Fruit fly (Drosophila melanogaster) whole organism, embryonic: ENCODE results near the gene CG5910.

Experiments used
- Adf1 ChIP-seq: fragments of 200-800 bp; sonication (Bioruptor generic); IDR thresholded peaks from 2 replicates; pipeline ENCODE4 v1.3.6; 2022; ENCODE audit warnings: missing biosample characterization, missing genetic modification characterization
- C15 ChIP-seq: fragments of 200-800 bp; sonication (Bioruptor generic); IDR thresholded peaks from 3 replicates; pipeline ENCODE4 v1.3.6; 2022; ENCODE audit warnings: missing biosample characterization, missing genetic modification characterization
- CG10462 ChIP-seq: fragments of 200-800 bp; sonication (Bioruptor generic); optimal IDR thresholded peaks from 2 replicates; lab custom pipeline; 2016; ENCODE audit warnings: missing biosample characterization, missing genetic modification characterization
- CG11398 ChIP-seq: fragments of 200-800 bp; sonication (Bioruptor generic); optimal IDR thresholded peaks from 2 replicates; lab custom pipeline; 2016; ENCODE audit warnings: missing biosample characterization, missing genetic modification characterization
- CG11723 ChIP-seq: fragments of 200-800 bp; sonication (Bioruptor generic); optimal IDR thresholded peaks from 2 replicates; lab custom pipeline; 2017; ENCODE audit warnings: missing biosample characterization, mild to moderate bottlenecking, missing genetic modification characterization
- CG12299 ChIP-seq: fragments of 200-800 bp; sonication (Bioruptor generic); optimal IDR thresholded peaks from 2 replicates; lab custom pipeline; 2018; ENCODE audit warnings: missing biosample characterization, mild to moderate bottlenecking, missing genetic modification characterization
- CG12391 ChIP-seq: fragments of 200-800 bp; sonication (Bioruptor generic); optimal IDR thresholded peaks from 3 replicates; lab custom pipeline; 2018; ENCODE audit warnings: missing biosample characterization, mild to moderate bottlenecking, missing genetic modification characterization, moderate library complexity
- CG13424 ChIP-seq: fragments of 200-800 bp; sonication (Bioruptor generic); optimal IDR thresholded peaks from 2 replicates; lab custom pipeline; 2019; ENCODE audit warnings: missing biosample characterization, mild to moderate bottlenecking, missing genetic modification characterization, moderate library complexity
- CG15479 ChIP-seq: fragments of 200-800 bp; sonication (Bioruptor generic); optimal IDR thresholded peaks from 3 replicates; lab custom pipeline; 2019; ENCODE audit warnings: missing biosample characterization, mild to moderate bottlenecking, missing genetic modification characterization, moderate library complexity
- CG1603 ChIP-seq: fragments of 200-800 bp; sonication (Bioruptor generic); optimal IDR thresholded peaks from 2 replicates; lab custom pipeline; 2019; ENCODE audit warnings: missing biosample characterization, mild to moderate bottlenecking, missing genetic modification characterization, moderate library complexity
- CG16815 ChIP-seq: fragments of 200-800 bp; sonication (Bioruptor generic); optimal IDR thresholded peaks from 3 replicates; lab custom pipeline; 2017; ENCODE audit warnings: missing biosample characterization, mild to moderate bottlenecking, missing genetic modification characterization
- CG2116 ChIP-seq: fragments of 200-800 bp; sonication (Bioruptor generic); optimal IDR thresholded peaks from 3 replicates; lab custom pipeline; 2018; ENCODE audit warnings: missing biosample characterization, mild to moderate bottlenecking, missing genetic modification characterization
- CG31365 ChIP-seq: fragments of 200-800 bp; sonication (Bioruptor generic); optimal IDR thresholded peaks from 2 replicates; lab custom pipeline; 2018; ENCODE audit warnings: missing biosample characterization, mild to moderate bottlenecking, missing genetic modification characterization
- CG31388 ChIP-seq: fragments of 200-800 bp; sonication (Bioruptor generic); optimal IDR thresholded peaks from 2 replicates; lab custom pipeline; 2016; ENCODE audit warnings: missing biosample characterization, missing genetic modification characterization
- CG33213 ChIP-seq: fragments of 200-800 bp; sonication (Bioruptor generic); optimal IDR thresholded peaks from 3 replicates; lab custom pipeline; 2016; ENCODE audit warnings: missing biosample characterization, missing genetic modification characterization
- CG4707 ChIP-seq: fragments of 200-800 bp; sonication (Bioruptor generic); optimal IDR thresholded peaks from 2 replicates; lab custom pipeline; 2018; ENCODE audit warnings: missing biosample characterization, mild to moderate bottlenecking, missing genetic modification characterization, moderate library complexity
- CG7928 ChIP-seq: fragments of 200-800 bp; sonication (Bioruptor generic); optimal IDR thresholded peaks from 2 replicates; lab custom pipeline; 2017; ENCODE audit warnings: missing biosample characterization, mild to moderate bottlenecking, missing genetic modification characterization
- CG8290 ChIP-seq, 3 experiments: fragments of 200-800 bp; sonication (Bioruptor generic); optimal IDR thresholded peaks; 2 replicates each; lab custom pipeline; 2016 to 2019; ENCODE audit warnings: missing biosample characterization in 3 of 3, missing genetic modification characterization in 3 of 3, mild to moderate bottlenecking in 2 of 3, moderate library complexity in 1 of 3
- CG9437 ChIP-seq: fragments of 200-800 bp; sonication (Bioruptor generic); optimal IDR thresholded peaks from 2 replicates; lab custom pipeline; 2018; ENCODE audit warnings: missing biosample characterization, mild to moderate bottlenecking, missing genetic modification characterization
- CrebB ChIP-seq: fragments of 200-800 bp; sonication (Bioruptor generic); optimal IDR thresholded peaks from 3 replicates; lab custom pipeline; 2018; ENCODE audit warnings: missing biosample characterization, mild to moderate bottlenecking, missing genetic modification characterization
- Eip74EF ChIP-seq, 2 experiments: fragments of 200-800 bp in 1 of 2; fragments of >200 bp in 1 of 2; sonication (Bioruptor generic) in 1 of 2; optimal IDR thresholded peaks; 2 replicates each; lab custom pipeline; 2017 to 2019; ENCODE audit warnings: missing biosample characterization in 2 of 2, missing genetic modification characterization in 2 of 2, mild to moderate bottlenecking in 1 of 2, moderate library complexity in 1 of 2
- Ets65A ChIP-seq: fragments of 200-800 bp; sonication (Bioruptor generic); peaks from one replicate; lab custom pipeline; 2016; ENCODE audit warnings: missing biosample characterization, missing genetic modification characterization
- H2.0 ChIP-seq: fragments of 200-800 bp; sonication (Bioruptor generic); IDR thresholded peaks from 2 replicates; pipeline ENCODE4 v1.3.6; 2022; ENCODE audit warnings: missing biosample characterization, missing genetic modification characterization
- HLH4C ChIP-seq: fragments of 200-800 bp; sonication (Bioruptor generic); IDR thresholded peaks from 3 replicates; pipeline ENCODE4 v1.3.6; 2022; ENCODE audit warnings: missing biosample characterization, missing genetic modification characterization; ENCODE audit not compliant: partially characterized antibody
- Hey ChIP-seq: fragments of 200-800 bp; sonication (Bioruptor generic); optimal IDR thresholded peaks from 3 replicates; lab custom pipeline; 2018; ENCODE audit warnings: missing biosample characterization, mild to moderate bottlenecking, missing genetic modification characterization
- HmgZ ChIP-seq: fragments of 200-800 bp; sonication (Bioruptor generic); optimal IDR thresholded peaks from 2 replicates; lab custom pipeline; 2018; ENCODE audit warnings: missing biosample characterization, mild to moderate bottlenecking, missing genetic modification characterization
- Oaz ChIP-seq: fragments of 200-800 bp; sonication (Bioruptor generic); IDR thresholded peaks from 2 replicates; pipeline ENCODE4 v1.3.6; 2022; ENCODE audit warnings: missing biosample characterization, missing genetic modification characterization
- Oli ChIP-seq: fragments of 200-800 bp; sonication (Bioruptor generic); optimal IDR thresholded peaks from 2 replicates; lab custom pipeline; 2018; ENCODE audit warnings: missing biosample characterization, mild to moderate bottlenecking, missing genetic modification characterization, moderate library complexity
- Sin3A ChIP-seq: fragments of >200 bp; optimal IDR thresholded peaks from 2 replicates; lab custom pipeline; 2018
- Vsx1 ChIP-seq: fragments of 200-800 bp; sonication (Bioruptor generic); optimal IDR thresholded peaks from 2 replicates; lab custom pipeline; 2017; ENCODE audit warnings: missing biosample characterization, mild to moderate bottlenecking, missing genetic modification characterization, missing genetic modification reagents
- YL-1 ChIP-seq: fragments of 200-800 bp; sonication (Bioruptor generic); optimal IDR thresholded peaks from 3 replicates; lab custom pipeline; 2017; ENCODE audit warnings: missing biosample characterization, mild to moderate bottlenecking, missing genetic modification characterization
- abd-A ChIP-seq: fragments of 200-800 bp; sonication (Bioruptor generic); optimal IDR thresholded peaks from 3 replicates; lab custom pipeline; 2019; ENCODE audit warnings: missing biosample characterization, mild to moderate bottlenecking, missing genetic modification characterization, moderate library complexity
- bcd ChIP-seq: fragments of 200-800 bp; sonication (Bioruptor generic); optimal IDR thresholded peaks from 2 replicates; lab custom pipeline; 2017; ENCODE audit warnings: missing biosample characterization, mild to moderate bottlenecking, missing genetic modification characterization
- dati ChIP-seq: fragments of 200-800 bp; sonication (Bioruptor generic); IDR thresholded peaks from 2 replicates; pipeline ENCODE4 v1.3.6; 2022; ENCODE audit warnings: missing biosample characterization, missing genetic modification characterization
- dimm ChIP-seq: fragments of 200-800 bp; sonication (Bioruptor generic); IDR thresholded peaks from 2 replicates; pipeline ENCODE4 v1.3.6; 2022; ENCODE audit warnings: missing biosample characterization, missing genetic modification characterization
- fd64A ChIP-seq: fragments of 200-800 bp; sonication (Bioruptor generic); optimal IDR thresholded peaks from 3 replicates; lab custom pipeline; 2018; ENCODE audit warnings: missing biosample characterization, mild to moderate bottlenecking, missing genetic modification characterization
- gsb-n ChIP-seq: fragments of 200-800 bp; sonication (Bioruptor generic); optimal IDR thresholded peaks from 3 replicates; lab custom pipeline; 2018; ENCODE audit warnings: missing biosample characterization, mild to moderate bottlenecking, missing genetic modification characterization
- jigr1 ChIP-seq: fragments of 200-800 bp; sonication (Bioruptor generic); IDR thresholded peaks from 3 replicates; pipeline ENCODE4 v1.3.6; 2022; ENCODE audit warnings: missing biosample characterization, missing genetic modification characterization
- jumu ChIP-seq: fragments of 200-800 bp; sonication (Bioruptor generic); optimal IDR thresholded peaks from 3 replicates; lab custom pipeline; 2016; ENCODE audit warnings: missing biosample characterization, missing genetic modification characterization
- mld ChIP-seq: fragments of 200-800 bp; sonication (Bioruptor generic); IDR thresholded peaks from 3 replicates; pipeline ENCODE4 v1.3.6; 2022; ENCODE audit warnings: missing biosample characterization, missing genetic modification characterization; ENCODE audit not compliant: partially characterized antibody
- pnt ChIP-seq: fragments of 200-800 bp; sonication (Bioruptor generic); optimal IDR thresholded peaks from 3 replicates; lab custom pipeline; 2016; ENCODE audit warnings: missing biosample characterization, missing genetic modification characterization
- pum ChIP-seq: fragments of 200-800 bp; sonication (Bioruptor generic); optimal IDR thresholded peaks from 2 replicates; lab custom pipeline; 2016; ENCODE audit warnings: missing biosample characterization, missing genetic modification characterization
- rib ChIP-seq: fragments of 200-800 bp; sonication (Bioruptor generic); IDR thresholded peaks from 2 replicates; pipeline ENCODE4 v1.3.6; 2022; ENCODE audit warnings: missing biosample characterization, missing genetic modification characterization
- ro ChIP-seq: fragments of 200-800 bp; sonication (Bioruptor generic); IDR thresholded peaks from 2 replicates; pipeline ENCODE4 v1.3.6; 2022; ENCODE audit warnings: missing biosample characterization, missing genetic modification characterization
- salm ChIP-seq: fragments of 200-800 bp; sonication (Bioruptor generic); optimal IDR thresholded peaks from 2 replicates; lab custom pipeline; 2018; ENCODE audit warnings: missing biosample characterization, mild to moderate bottlenecking, missing genetic modification characterization
- sens ChIP-seq: fragments of 200-800 bp; sonication (Bioruptor generic); peaks from one replicate; lab custom pipeline; 2016; ENCODE audit warnings: missing biosample characterization, missing genetic modification characterization
- sr ChIP-seq: fragments of 200-800 bp; sonication (Bioruptor generic); IDR thresholded peaks from 3 replicates; pipeline ENCODE4 v1.3.6; 2022; ENCODE audit warnings: missing biosample characterization, missing genetic modification characterization
- tio ChIP-seq: fragments of 200-800 bp; sonication (Bioruptor generic); optimal IDR thresholded peaks from 2 replicates; lab custom pipeline; 2017; ENCODE audit warnings: missing biosample characterization, missing genetic modification characterization, inconsistent platforms
- vnd ChIP-seq: fragments of 200-800 bp; sonication (Bioruptor generic); IDR thresholded peaks from 3 replicates; pipeline ENCODE4 v1.3.6; 2022; ENCODE audit warnings: missing biosample characterization, missing genetic modification characterization; ENCODE audit not compliant: partially characterized antibody
- wdn ChIP-seq: fragments of 200-800 bp; sonication (Bioruptor generic); IDR thresholded peaks from 2 replicates; pipeline ENCODE4 v1.3.6; 2022; ENCODE audit warnings: missing biosample characterization, missing genetic modification characterization

Gene CG5910

DNA sequence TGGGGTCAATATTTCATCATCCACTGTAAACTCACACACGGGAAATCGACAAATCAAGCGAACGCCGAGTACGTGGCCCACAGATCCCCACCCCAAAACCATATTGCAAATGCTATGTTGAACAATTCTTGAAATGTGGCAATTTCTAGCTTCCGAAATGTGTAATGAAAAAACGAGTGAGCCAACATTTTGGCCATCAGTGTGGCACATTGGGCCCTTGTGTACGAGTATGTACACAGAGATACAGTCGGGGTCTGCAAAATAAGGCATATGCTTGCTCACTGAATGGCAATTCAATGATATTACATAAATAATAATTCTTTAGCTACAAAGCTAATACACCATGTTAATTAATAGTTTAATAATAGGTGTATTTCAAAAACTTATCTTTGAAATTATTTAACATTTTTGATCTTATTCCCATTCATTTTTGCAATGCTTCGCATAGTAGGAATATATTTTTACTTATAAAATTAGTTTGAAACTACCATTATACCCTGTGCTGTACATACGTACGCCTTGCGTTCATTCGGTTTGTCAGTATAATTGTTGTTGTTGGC lies 42.6 kb upstream of the CG5910 start (continued):
- no peak for TF ChIP-seq Hey (tag; lab: Kevin White, UChicago)
- TF ChIP-seq HLH4C (GFP tag; lab: Robert Waterston, UW): no peak
- TF ChIP-seq jigr1 (GFP tag; lab: Robert Waterston, UW): peak; percentile 58; the same call in 1 of the 3 replicates
- peak; percentile 80 for TF ChIP-seq CG10462 (GFP tag; lab: Kevin White, UChicago)
- peak; percentile 51 for TF ChIP-seq CG31365 (tag; lab: Kevin White, UChicago)
- peak; percentile 80 for TF ChIP-seq CG11723 (GFP tag; lab: Kevin White, UChicago)
- TF ChIP-seq CG31388 (GFP tag; lab: Kevin White, UChicago): peak; percentile 58
- TF ChIP-seq Adf1 (GFP tag; lab: Robert Waterston, UW): peak; percentile 66; the same call in 1 of the 2 replicates
- TF ChIP-seq HmgZ: peak; percentile 92
- peak; percentile 85 for TF ChIP-seq CG9437
- peak; percentile 7 for TF ChIP-seq CG15479 (GFP tag; lab: Kevin White, UChicago)
- TF ChIP-seq C15 (GFP tag; lab: Robert Waterston, UW): no peak
- TF ChIP-seq dimm (GFP tag; lab: Robert Waterston, UW): 0 out of 2 replicates have a peak, but pooled peaks have one; percentile 35
- 0 out of 3 replicates have a peak, but pooled peaks have one; percentile 41 for TF ChIP-seq sr (GFP tag; lab: Robert Waterston, UW)
- peak; percentile 56 for TF ChIP-seq CG4707 (GFP tag; lab: Kevin White, UChicago)
- peak; percentile 71 for TF ChIP-seq ro
- TF ChIP-seq CG11398 (GFP tag; lab: Kevin White, UChicago): peak; percentile 70
- no peak for TF ChIP-seq Sin3A (lab: Kevin White, UChicago)
- peak; percentile 47 for TF ChIP-seq YL-1 (GFP tag; lab: Kevin White, UChicago)
- TF ChIP-seq tio: peak; percentile 91
- peak; percentile 92 for TF ChIP-seq Ets65A
- TF ChIP-seq abd-A (tag; lab: Kevin White, UChicago): peak; percentile 54
- TF ChIP-seq CG12299 (tag; lab: Kevin White, UChicago): peak; percentile 85
- peak; percentile 77 for TF ChIP-seq CG16815
- TF ChIP-seq CG1603 (tag; lab: Kevin White, UChicago): peak; percentile 73
- TF ChIP-seq Vsx1 (GFP tag; lab: Kevin White, UChicago): peak; percentile 68
- TF ChIP-seq H2.0 (GFP tag; lab: Robert Waterston, UW): peak; percentile 77
- peak; percentile 83 for TF ChIP-seq wdn (GFP tag; lab: Robert Waterston, UW)
- TF ChIP-seq rib (GFP tag; lab: Robert Waterston, UW): peak; percentile 84
- peak; percentile 76 for TF ChIP-seq gsb-n (tag; lab: Kevin White, UChicago)
- peak; percentile 95 for TF ChIP-seq sens (GFP tag; lab: Kevin White, UChicago)
- TF ChIP-seq CrebB (tag; lab: Kevin White, UChicago): peak; percentile 77
- no peak; the same call in 1 of the 2 replicates for TF ChIP-seq dati (GFP tag; lab: Robert Waterston, UW)
- TF ChIP-seq salm: peak; percentile 73
- TF ChIP-seq CG8290 (GFP tag; optimal IDR thresholded peaks at IDR 0.05; lab: Kevin White, UChicago): peak; percentile 35
- peak in 1 of 2 experiments; percentile 92 for TF ChIP-seq CG8290 (tag; optimal IDR thresholded peaks at IDR 0.05; lab: Kevin White, UChicago)
- peak in 1 of 2 experiments; percentile 89 for TF ChIP-seq Eip74EF (GFP tag; optimal IDR thresholded peaks at IDR 0.05; lab: Kevin White, UChicago)
- TF ChIP-seq mld (GFP tag; lab: Robert Waterston, UW): no peak
- peak; percentile 94 for TF ChIP-seq CG13424
- TF ChIP-seq CG2116 (GFP tag; lab: Kevin White, UChicago): peak; percentile 73
- peak; percentile 69 for TF ChIP-seq Oaz (GFP tag; lab: Robert Waterston, UW)
- TF ChIP-seq vnd (GFP tag; lab: Robert Waterston, UW): no peak
- TF ChIP-seq jumu (GFP tag; lab: Kevin White, UChicago): peak; percentile 52
- TF ChIP-seq pnt (GFP tag; lab: Kevin White, UChicago): peak; percentile 60
- peak; percentile 62 for TF ChIP-seq fd64A
- peak; percentile 89 for TF ChIP-seq CG12391 (tag; lab: Kevin White, UChicago)
- peak; percentile 90 for TF ChIP-seq Oli
- peak; percentile 56 for TF ChIP-seq pum (GFP tag; lab: Kevin White, UChicago)
- peak; percentile 26 for TF ChIP-seq CG7928 (GFP tag; lab: Kevin White, UChicago)
- TF ChIP-seq bcd (GFP tag; lab: Kevin White, UChicago): peak; percentile 87
- peak; percentile 65 for TF ChIP-seq CG33213 (GFP tag; lab: Kevin White, UChicago)
